Fruit fly (Drosophila melanogaster) whole organism, embryonic: ENCODE results near the gene Cyp4ac3.
A peak's percentile ranks its signal among the peaks of the same experiment; 100 is the strongest.

Experiments
- CG10366 ChIP-seq: fragments of 200-800 bp; sonication (Bioruptor generic); IDR thresholded peaks from 2 replicates; pipeline ENCODE4 v1.3.6; 2022; ENCODE audit warnings: missing biosample characterization, missing genetic modification characterization
- CG10654 ChIP-seq: fragments of 200-800 bp; sonication (Bioruptor generic); optimal IDR thresholded peaks from 2 replicates; lab custom pipeline; 2016; ENCODE audit warnings: missing biosample characterization, missing genetic modification characterization
- CG11398 ChIP-seq: fragments of 200-800 bp; sonication (Bioruptor generic); optimal IDR thresholded peaks from 2 replicates; lab custom pipeline; 2016; ENCODE audit warnings: missing biosample characterization, missing genetic modification characterization
- CG11504 ChIP-seq: fragments of 200-800 bp; sonication (Bioruptor generic); optimal IDR thresholded peaks from 3 replicates; lab custom pipeline; 2019; ENCODE audit warnings: missing biosample characterization, mild to moderate bottlenecking, missing genetic modification characterization, moderate library complexity
- CG12299 ChIP-seq: fragments of 200-800 bp; sonication (Bioruptor generic); optimal IDR thresholded peaks from 2 replicates; lab custom pipeline; 2018; ENCODE audit warnings: missing biosample characterization, mild to moderate bottlenecking, missing genetic modification characterization
- CG13123 ChIP-seq: fragments of 200-800 bp; sonication (Bioruptor generic); optimal IDR thresholded peaks from 2 replicates; lab custom pipeline; 2016; ENCODE audit warnings: missing biosample characterization, missing genetic modification characterization
- CG14014 ChIP-seq: fragments of 200-800 bp; sonication (Bioruptor generic); IDR thresholded peaks from 2 replicates; pipeline ENCODE4 v1.3.6; 2022; ENCODE audit warnings: missing biosample characterization, missing genetic modification characterization
- CG14050 ChIP-seq: fragments of 200-800 bp; sonication (Bioruptor generic); IDR thresholded peaks from 3 replicates; pipeline ENCODE4 v1.3.6; 2022; ENCODE audit warnings: missing biosample characterization, missing genetic modification characterization
- CG16815 ChIP-seq: fragments of 200-800 bp; sonication (Bioruptor generic); optimal IDR thresholded peaks from 3 replicates; lab custom pipeline; 2017; ENCODE audit warnings: missing biosample characterization, mild to moderate bottlenecking, missing genetic modification characterization
- CG17361 ChIP-seq: fragments of 200-800 bp; sonication (Bioruptor generic); IDR thresholded peaks from 3 replicates; pipeline ENCODE4 v1.3.6; 2022; ENCODE audit warnings: missing biosample characterization, missing genetic modification characterization
- CG2120 ChIP-seq: fragments of 200-800 bp; sonication (Bioruptor generic); optimal IDR thresholded peaks from 3 replicates; lab custom pipeline; 2016; ENCODE audit warnings: missing biosample characterization, missing genetic modification characterization
- CG30020 ChIP-seq: fragments of 200-800 bp; optimal IDR thresholded peaks from 2 replicates; lab custom pipeline; 2019; ENCODE audit warnings: missing biosample characterization, mild to moderate bottlenecking, missing genetic modification characterization, moderate library complexity
- CG34224 ChIP-seq: fragments of 200-800 bp; sonication (Bioruptor generic); IDR thresholded peaks from 3 replicates; pipeline ENCODE4 v1.3.6; 2022; ENCODE audit warnings: missing biosample characterization, missing genetic modification characterization; ENCODE audit not compliant: partially characterized antibody
- CG4360 ChIP-seq: fragments of 200-800 bp; sonication (Bioruptor generic); IDR thresholded peaks from 2 replicates; pipeline ENCODE4 v1.3.6; 2022; ENCODE audit warnings: missing biosample characterization, missing genetic modification characterization
- CG4707 ChIP-seq: fragments of 200-800 bp; sonication (Bioruptor generic); optimal IDR thresholded peaks from 2 replicates; lab custom pipeline; 2018; ENCODE audit warnings: missing biosample characterization, mild to moderate bottlenecking, missing genetic modification characterization, moderate library complexity
- CG6175 ChIP-seq: fragments of 200-800 bp; sonication (Bioruptor generic); IDR thresholded peaks from 3 replicates; pipeline ENCODE4 v1.3.6; 2022; ENCODE audit warnings: missing biosample characterization, missing genetic modification characterization
- CG6854 ChIP-seq: fragments of 200-800 bp; sonication (Bioruptor generic); optimal IDR thresholded peaks from 3 replicates; lab custom pipeline; 2017; ENCODE audit warnings: missing biosample characterization, mild to moderate bottlenecking, missing genetic modification characterization
- CG8359 ChIP-seq: fragments of 200-800 bp; sonication (Bioruptor generic); optimal IDR thresholded peaks from 2 replicates; lab custom pipeline; 2017; ENCODE audit warnings: missing biosample characterization, mild to moderate bottlenecking, missing genetic modification characterization, borderline replicate concordance
- CHES-1-like ChIP-seq: fragments of 200-800 bp; sonication (Bioruptor generic); optimal IDR thresholded peaks from 2 replicates; lab custom pipeline; 2016; ENCODE audit warnings: missing biosample characterization, missing genetic modification characterization
- Doc2 ChIP-seq: fragments of 200-800 bp; sonication (Bioruptor generic); IDR thresholded peaks from 2 replicates; pipeline ENCODE4 v1.3.6; 2022; ENCODE audit warnings: missing biosample characterization, missing genetic modification characterization
- E2f2 ChIP-seq: fragments of 200-800 bp; sonication (Bioruptor generic); IDR thresholded peaks from 2 replicates; pipeline ENCODE4 v1.3.6; 2022; ENCODE audit warnings: missing biosample characterization, missing genetic modification characterization
- Elba2 ChIP-seq: fragments of 200-800 bp; sonication (Bioruptor generic); optimal IDR thresholded peaks from 3 replicates; lab custom pipeline; 2016; ENCODE audit warnings: missing biosample characterization, missing genetic modification characterization
- H15 ChIP-seq: fragments of 200-800 bp; sonication (Bioruptor generic); IDR thresholded peaks from 3 replicates; pipeline ENCODE4 v1.3.6; 2022; ENCODE audit warnings: missing biosample characterization, missing genetic modification characterization
- Kr ChIP-seq: fragments of 200-800 bp; sonication (Bioruptor generic); optimal IDR thresholded peaks from 2 replicates; lab custom pipeline; 2017; ENCODE audit warnings: missing biosample characterization, mild to moderate bottlenecking, missing genetic modification characterization
- Lpt ChIP-seq: fragments of >200 bp; optimal IDR thresholded peaks from 2 replicates; lab custom pipeline; 2018; ENCODE audit warnings: missing biosample characterization, missing genetic modification characterization
- Max ChIP-seq: fragments of 200-800 bp; sonication (Bioruptor generic); optimal IDR thresholded peaks from 2 replicates; lab custom pipeline; 2016; ENCODE audit warnings: missing biosample characterization, mild to moderate bottlenecking, missing genetic modification characterization
- Nf-YB ChIP-seq: fragments of 200-800 bp; sonication (Bioruptor generic); optimal IDR thresholded peaks from 3 replicates; lab custom pipeline; 2019; ENCODE audit warnings: missing biosample characterization, mild to moderate bottlenecking, missing genetic modification characterization, moderate library complexity
- Optix ChIP-seq: fragments of 200-800 bp; sonication (Bioruptor generic); IDR thresholded peaks from 3 replicates; pipeline ENCODE4 v1.3.6; 2022; ENCODE audit warnings: missing biosample characterization, missing genetic modification characterization
- Rfx ChIP-seq: fragments of 200-800 bp; sonication (Bioruptor generic); IDR thresholded peaks from 2 replicates; pipeline ENCODE4 v1.3.6; 2022; ENCODE audit warnings: missing biosample characterization, missing genetic modification characterization
- YL-1 ChIP-seq: fragments of 200-800 bp; sonication (Bioruptor generic); optimal IDR thresholded peaks from 3 replicates; lab custom pipeline; 2017; ENCODE audit warnings: missing biosample characterization, mild to moderate bottlenecking, missing genetic modification characterization
- al ChIP-seq: fragments of 200-800 bp; sonication (Bioruptor generic); IDR thresholded peaks from 2 replicates; pipeline ENCODE4 v1.3.6; 2022; ENCODE audit warnings: missing biosample characterization, missing genetic modification characterization
- amos ChIP-seq: fragments of 200-800 bp; sonication (Bioruptor generic); IDR thresholded peaks from 2 replicates; pipeline ENCODE4 v1.3.6; 2022; ENCODE audit warnings: missing biosample characterization, missing genetic modification characterization; ENCODE audit not compliant: partially characterized antibody
- ato ChIP-seq: fragments of 200-800 bp; sonication (Bioruptor generic); IDR thresholded peaks from 2 replicates; pipeline ENCODE4 v1.3.6; 2022; ENCODE audit warnings: missing biosample characterization, missing genetic modification characterization; ENCODE audit not compliant: partially characterized antibody
- corto ChIP-seq: fragments of 200-800 bp; sonication (Bioruptor generic); optimal IDR thresholded peaks from 2 replicates; lab custom pipeline; 2016; ENCODE audit warnings: missing biosample characterization, mild to moderate bottlenecking, missing genetic modification characterization, moderate library complexity
- dati ChIP-seq: fragments of 200-800 bp; sonication (Bioruptor generic); IDR thresholded peaks from 2 replicates; pipeline ENCODE4 v1.3.6; 2022; ENCODE audit warnings: missing biosample characterization, missing genetic modification characterization
- dpn ChIP-seq, 2 experiments: fragments of 200-800 bp; sonication (Bioruptor generic); optimal IDR thresholded peaks; 3 replicates each; lab custom pipeline; 2016; ENCODE audit warnings: missing biosample characterization in 2 of 2, missing genetic modification characterization in 2 of 2
- ewg ChIP-seq: fragments of 200-800 bp; sonication (Bioruptor generic); optimal IDR thresholded peaks from 3 replicates; lab custom pipeline; 2017; ENCODE audit warnings: mild to moderate bottlenecking, missing biosample characterization, missing genetic modification reagents, missing genetic modification characterization
- eyg ChIP-seq: fragments of 200-800 bp; sonication (Bioruptor generic); optimal IDR thresholded peaks from 3 replicates; lab custom pipeline; 2016; ENCODE audit warnings: missing biosample characterization, missing genetic modification characterization
- gcm2 ChIP-seq: fragments of 200-800 bp; sonication (Bioruptor generic); optimal IDR thresholded peaks from 2 replicates; lab custom pipeline; 2016; ENCODE audit warnings: missing biosample characterization, missing genetic modification characterization
- grau ChIP-seq: fragments of 200-800 bp; optimal IDR thresholded peaks from 3 replicates; lab custom pipeline; 2019; ENCODE audit warnings: missing biosample characterization, mild to moderate bottlenecking, missing genetic modification characterization, moderate library complexity
- ham ChIP-seq: fragments of 200-800 bp; sonication (Bioruptor generic); IDR thresholded peaks from 2 replicates; pipeline ENCODE4 v1.3.6; 2022; ENCODE audit warnings: missing biosample characterization, missing genetic modification characterization
- phol ChIP-seq: fragments of 200-800 bp; sonication (Bioruptor generic); optimal IDR thresholded peaks from 3 replicates; lab custom pipeline; 2018; ENCODE audit warnings: missing biosample characterization, mild to moderate bottlenecking, missing genetic modification characterization, moderate library complexity
- pita ChIP-seq: fragments of 200-800 bp; sonication (Bioruptor generic); optimal IDR thresholded peaks from 2 replicates; lab custom pipeline; 2017; ENCODE audit warnings: missing biosample characterization, mild to moderate bottlenecking, missing genetic modification characterization
- pnt ChIP-seq: fragments of 200-800 bp; sonication (Bioruptor generic); optimal IDR thresholded peaks from 3 replicates; lab custom pipeline; 2016; ENCODE audit warnings: missing biosample characterization, missing genetic modification characterization
- slbo ChIP-seq: fragments of 200-800 bp; sonication (Bioruptor generic); IDR thresholded peaks from 2 replicates; pipeline ENCODE4 v1.3.6; 2022; ENCODE audit warnings: missing biosample characterization, missing genetic modification characterization
- slp2 ChIP-seq: fragments of 200-800 bp; sonication (Bioruptor generic); optimal IDR thresholded peaks from 2 replicates; lab custom pipeline; 2016; ENCODE audit warnings: missing biosample characterization, missing genetic modification characterization
- so ChIP-seq: fragments of 200-800 bp; sonication (Bioruptor generic); IDR thresholded peaks from 3 replicates; pipeline ENCODE4 v1.3.6; 2022; ENCODE audit warnings: missing biosample characterization, missing genetic modification characterization
- sqz ChIP-seq: fragments of 200-800 bp; sonication (Bioruptor generic); optimal IDR thresholded peaks from 3 replicates; lab custom pipeline; 2018; ENCODE audit warnings: missing biosample characterization, mild to moderate bottlenecking, missing genetic modification characterization
- trh ChIP-seq: fragments of 200-800 bp; sonication (Bioruptor generic); optimal IDR thresholded peaks from 2 replicates; lab custom pipeline; 2016; ENCODE audit warnings: missing biosample characterization, missing genetic modification characterization
- usp ChIP-seq: fragments of >200 bp; optimal IDR thresholded peaks from 2 replicates; lab custom pipeline; 2017; ENCODE audit warnings: missing biosample characterization, missing genetic modification characterization
- wdn ChIP-seq: fragments of 200-800 bp; sonication (Bioruptor generic); IDR thresholded peaks from 2 replicates; pipeline ENCODE4 v1.3.6; 2022; ENCODE audit warnings: missing biosample characterization, missing genetic modification characterization

The Cyp4ac3 gene

dm6 chr2L:5261223-5261984 is 6.9 kb upstream of the Cyp4ac3 start (continued):
- TF ChIP-seq pnt (GFP tag; lab: Kevin White, UChicago), result peak; percentile 13
- no peak for TF ChIP-seq CHES-1-like (GFP tag; lab: Kevin White, UChicago)
- TF ChIP-seq CG6854 (GFP tag; lab: Kevin White, UChicago), result no peak
- no peak for TF ChIP-seq wdn (GFP tag; lab: Robert Waterston, UW)
- TF ChIP-seq Lpt, result no peak
- no peak for TF ChIP-seq CG10366
- TF ChIP-seq slbo (GFP tag; lab: Robert Waterston, UW), result peak; percentile 48; the same call in 1 of the 2 replicates
- no peak for TF ChIP-seq sqz (GFP tag; lab: Kevin White, UChicago)
- 0 out of 2 replicates have a peak, but pooled peaks have one; percentile 27 for TF ChIP-seq E2f2
- TF ChIP-seq CG14050 (GFP tag; lab: Robert Waterston, UW), result no peak
- TF ChIP-seq usp, result no peak
- TF ChIP-seq CG4360 (GFP tag; lab: Robert Waterston, UW), result no peak
- TF ChIP-seq Elba2 (GFP tag; lab: Kevin White, UChicago), result no peak
- no peak for TF ChIP-seq CG13123 (GFP tag; lab: Kevin White, UChicago)
- TF ChIP-seq CG4707 (GFP tag; lab: Kevin White, UChicago), result peak; percentile 39
- TF ChIP-seq so (GFP tag; lab: Robert Waterston, UW), result no peak
- peak; percentile 74 for TF ChIP-seq corto (GFP tag; lab: Kevin White, UChicago)
- TF ChIP-seq gcm2 (GFP tag; lab: Kevin White, UChicago), result no peak
- no peak for TF ChIP-seq Nf-YB (GFP tag; lab: Kevin White, UChicago)
- TF ChIP-seq YL-1 (GFP tag; lab: Kevin White, UChicago), result no peak
- peak; percentile 53 for TF ChIP-seq phol (tag; lab: Kevin White, UChicago)
- peak in 1 of 2 experiments; percentile 20 for TF ChIP-seq dpn (GFP tag; optimal IDR thresholded peaks at IDR 0.05; lab: Kevin White, UChicago)
- no peak for TF ChIP-seq pita
- TF ChIP-seq CG8359 (GFP tag; lab: Kevin White, UChicago), result peak; percentile 69
- no peak for TF ChIP-seq CG10654 (GFP tag; lab: Kevin White, UChicago)
- no peak for TF ChIP-seq H15 (GFP tag; lab: Robert Waterston, UW)
- no peak for TF ChIP-seq CG11398 (GFP tag; lab: Kevin White, UChicago)
- no peak for TF ChIP-seq CG30020 (tag; lab: Kevin White, UChicago)
- TF ChIP-seq Rfx, result 0 out of 2 replicates have a peak, but pooled peaks have one; percentile 17
- TF ChIP-seq CG17361 (GFP tag; lab: Robert Waterston, UW), result peak; percentile 52; the same call in 1 of the 3 replicates
- no peak for TF ChIP-seq CG12299 (tag; lab: Kevin White, UChicago)
- no peak for TF ChIP-seq al (GFP tag; lab: Robert Waterston, UW)
- peak; percentile 42 for TF ChIP-seq grau (tag; lab: Kevin White, UChicago)
- no peak for TF ChIP-seq Optix
- no peak for TF ChIP-seq amos (GFP tag; lab: Robert Waterston, UW)
- TF ChIP-seq trh, result peak; percentile 8
- TF ChIP-seq CG11504 (tag; lab: Kevin White, UChicago), result peak; percentile 92
- no peak for TF ChIP-seq CG2120 (GFP tag; lab: Kevin White, UChicago)
- TF ChIP-seq ato (GFP tag; lab: Robert Waterston, UW), result no peak
- TF ChIP-seq dati (GFP tag; lab: Robert Waterston, UW), result no peak
- TF ChIP-seq Max (GFP tag; lab: Kevin White, UChicago), result no peak
- no peak for TF ChIP-seq Kr (GFP tag; lab: Kevin White, UChicago)
- no peak for TF ChIP-seq CG16815
- no peak for TF ChIP-seq ewg (GFP tag; lab: Kevin White, UChicago)
- TF ChIP-seq slp2 (GFP tag; lab: Kevin White, UChicago), result no peak
- TF ChIP-seq CG34224 (GFP tag; lab: Robert Waterston, UW), result no peak
- TF ChIP-seq Doc2, result no peak
- 0 out of 3 replicates have a peak, but pooled peaks have one; percentile 6 for TF ChIP-seq CG6175 (GFP tag; lab: Robert Waterston, UW)
- no peak for TF ChIP-seq CG14014 (GFP tag; lab: Robert Waterston, UW)
- TF ChIP-seq eyg (GFP tag; lab: Kevin White, UChicago), result no peak
- no peak for TF ChIP-seq ham (GFP tag; lab: Robert Waterston, UW)
